Fruit fly (Drosophila melanogaster) whole organism, prepupa: ENCODE measurements around the gene tral.

ENCODE experiments used
- CG6808 ChIP-seq: fragments of 200-800 bp; sonication (Bioruptor generic); optimal IDR thresholded peaks from 3 replicates; lab custom pipeline; 2017; ENCODE audit warnings: missing biosample characterization, missing genetic modification characterization, mild to moderate bottlenecking, moderate library complexity, missing genetic modification reagents
- Gug ChIP-seq: fragments of 200-800 bp; sonication (Bioruptor generic); IDR thresholded peaks from 2 replicates; pipeline ENCODE4 v1.3.6; 2022; ENCODE audit warnings: missing biosample characterization, missing genetic modification characterization
- OdsH ChIP-seq: fragments of 200-800 bp; sonication (Bioruptor generic); optimal IDR thresholded peaks from 3 replicates; lab custom pipeline; 2016; ENCODE audit warnings: missing biosample characterization, missing genetic modification characterization
- fkh ChIP-seq: fragments of 200-800 bp; sonication (Bioruptor generic); optimal IDR thresholded peaks from 3 replicates; lab custom pipeline; 2017; ENCODE audit warnings: missing biosample characterization, mild to moderate bottlenecking, missing genetic modification characterization, moderate library complexity
- ss ChIP-seq, 2 experiments: fragments of 200-800 bp; sonication (Bioruptor generic); optimal IDR thresholded peaks; 2 replicates in 1 of 2; 3 replicates in 1 of 2; lab custom pipeline; 2017 to 2018; ENCODE audit warnings: mild to moderate bottlenecking in 2 of 2, missing biosample characterization in 2 of 2, missing genetic modification characterization in 2 of 2, moderate library complexity in 1 of 2

DNA sequence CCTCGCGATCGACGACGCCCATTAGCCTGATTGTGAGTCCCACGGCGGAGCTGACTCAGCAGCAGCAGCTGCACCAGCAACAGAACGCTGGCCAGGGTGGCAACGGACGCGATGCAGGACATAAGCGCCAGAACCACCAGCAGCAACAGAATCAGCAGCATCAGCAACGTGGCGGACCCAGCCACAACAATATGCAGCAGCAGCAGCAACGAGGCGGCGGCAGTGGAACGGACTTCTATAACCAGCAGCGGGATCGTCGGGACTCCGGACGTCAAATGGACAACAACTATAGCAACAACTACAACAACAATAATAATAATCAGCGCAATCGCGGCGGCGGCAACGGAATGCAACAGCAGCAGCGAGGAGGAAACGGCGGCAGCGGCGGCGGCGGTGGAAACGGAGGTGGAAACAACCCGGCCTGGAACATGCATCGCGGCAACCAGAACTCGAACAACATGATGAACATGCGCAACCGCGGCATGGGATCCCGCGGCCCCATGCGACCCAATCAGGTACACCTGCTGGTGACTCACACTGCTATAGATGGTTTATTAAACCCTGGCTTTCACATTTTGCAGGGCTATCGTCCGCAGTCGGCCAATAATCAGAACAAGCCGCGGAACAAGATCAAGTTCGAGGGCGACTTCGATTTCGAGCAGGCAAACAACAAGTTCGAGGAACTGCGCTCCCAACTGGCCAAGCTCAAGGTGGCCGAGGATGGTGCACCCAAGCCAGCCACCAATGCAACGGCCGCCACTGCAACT lies 2.8 kb downstream of the tral start:
- TF ChIP-seq ss (GFP tag; optimal IDR thresholded peaks at IDR 0.05; lab: Kevin White, UChicago) (no peak), CG6808 (GFP tag; lab: Kevin White, UChicago) (no peak), fkh (GFP tag; lab: Kevin White, UChicago) (no peak), OdsH (no peak), Gug (GFP tag; lab: Robert Waterston, UW) (no peak)
